Worm (Caenorhabditis elegans) whole organism, mixed stage, embryonic: ENCODE data around the gene rei-1.

ENCODE experiments used
- ceh-39 ChIP-seq: fragments of 150-350 bp; optimal IDR thresholded peaks from 2 replicates; lab custom pipeline; 2014; ENCODE audit warnings: missing biosample characterization, missing genetic modification characterization
- ces-1 ChIP-seq: fragments of 150-350 bp; optimal IDR thresholded peaks from 2 replicates; lab custom pipeline; 2014; ENCODE audit warnings: missing biosample characterization, missing genetic modification reagents, missing genetic modification characterization
- lin-13 ChIP-seq: fragments of 150-350 bp; optimal IDR thresholded peaks from 2 replicates; lab custom pipeline; 2014; ENCODE audit warnings: missing biosample characterization, missing genetic modification characterization
- mab-5 ChIP-seq: fragments of 150-350 bp; optimal IDR thresholded peaks from 2 replicates; lab custom pipeline; 2014; ENCODE audit warnings: missing biosample characterization, missing genetic modification characterization
- mep-1 ChIP-seq: fragments of 150-350 bp; optimal IDR thresholded peaks from 2 replicates; lab custom pipeline; 2017; ENCODE audit warnings: missing biosample characterization, missing genetic modification reagents, missing genetic modification characterization, inconsistent platforms
- nhr-12 ChIP-seq: fragments of 150-350 bp; optimal IDR thresholded peaks from 2 replicates; lab custom pipeline; 2014; ENCODE audit warnings: missing biosample characterization, missing genetic modification characterization
- nhr-237 ChIP-seq: fragments of 150-350 bp; optimal IDR thresholded peaks from 2 replicates; lab custom pipeline; 2014; ENCODE audit warnings: missing biosample characterization, missing genetic modification characterization
- unc-62 ChIP-seq: fragments of 150-350 bp; optimal IDR thresholded peaks from 2 replicates; lab custom pipeline; 2014; ENCODE audit warnings: missing biosample characterization, missing genetic modification reagents, missing genetic modification characterization
- ztf-11 ChIP-seq: fragments of 150-350 bp; optimal IDR thresholded peaks from 2 replicates; lab custom pipeline; 2014; ENCODE audit warnings: missing biosample characterization, missing genetic modification characterization

DNA sequence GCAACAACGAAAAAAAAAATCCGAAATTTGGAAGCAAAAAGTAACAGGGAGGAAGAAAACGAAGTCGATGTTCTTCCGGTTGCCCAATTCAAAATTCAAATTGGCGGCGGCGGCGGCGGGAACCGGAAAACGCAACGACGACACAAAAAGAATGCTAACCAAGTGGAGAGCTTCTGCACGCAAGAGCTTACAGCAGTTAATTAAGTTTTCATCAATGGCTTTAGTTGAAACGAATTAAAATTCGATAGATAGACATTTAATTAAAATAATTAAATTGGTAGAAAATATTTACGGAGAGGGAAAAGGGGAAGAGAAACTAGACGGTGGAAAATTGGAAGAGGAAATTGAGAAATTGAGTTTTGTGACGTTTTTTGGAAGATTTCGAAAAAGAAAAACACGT lies 27.8 kb downstream of the rei-1 start:
- no peak for TF ChIP-seq unc-62
- no peak for TF ChIP-seq nhr-12
- TF ChIP-seq nhr-237 (tag; lab: Kevin White, UChicago) = no peak
- no peak for TF ChIP-seq lin-13 (tag; lab: Kevin White, UChicago)
- TF ChIP-seq ces-1 = peak; percentile 96
- TF ChIP-seq ceh-39 = no peak
- TF ChIP-seq ztf-11 = no peak
- no peak for TF ChIP-seq mab-5 (tag; lab: Kevin White, UChicago)
- TF ChIP-seq mep-1 (tag; lab: Kevin White, UChicago) = no peak
